Worm (Caenorhabditis elegans) whole organism, young adult: ENCODE measurements around the gene srt-52.
A peak's percentile ranks its signal among the peaks of the same experiment; 100 is the strongest.

ENCODE experiments used
- B0035.1 ChIP-seq: sonication (generic microtip); optimal IDR thresholded peaks from 2 replicates; lab custom pipeline; 2016; ENCODE audit warnings: missing genetic modification characterization, mild to moderate bottlenecking, missing compliant biosample characterization, missing genotype, missing genetic modification reagents
- B0261.1 ChIP-seq: sonication (generic microtip); optimal IDR thresholded peaks from 2 replicates; lab custom pipeline; 2016; ENCODE audit warnings: mild to moderate bottlenecking, missing genetic modification characterization, moderate library complexity, missing compliant biosample characterization
- D2030.7 ChIP-seq: fragments of 200-800 bp; sonication (Bioruptor generic); IDR thresholded peaks from 2 replicates; pipeline ENCODE4 v1.3.6; 2022; ENCODE audit warnings: missing genetic modification reagents, missing genetic modification characterization, missing compliant biosample characterization
- F37B4.10 ChIP-seq: fragments of 200-800 bp; sonication (Bioruptor generic); IDR thresholded peaks from 2 replicates; pipeline ENCODE4 v1.3.6; 2022; ENCODE audit warnings: missing genetic modification characterization, missing compliant biosample characterization
- F39B2.1 ChIP-seq: fragments of 200-800 bp; sonication (Bioruptor generic); IDR thresholded peaks from 2 replicates; pipeline ENCODE4 v1.3.6; 2022; ENCODE audit warnings: missing genetic modification reagents, missing genetic modification characterization, missing compliant biosample characterization
- F57A8.1 ChIP-seq: fragments of 200-800 bp; sonication (Bioruptor generic); optimal IDR thresholded peaks from 2 replicates; lab custom pipeline; 2018; ENCODE audit warnings: mild to moderate bottlenecking, missing genetic modification characterization, moderate library complexity, missing compliant biosample characterization
- F57C9.4 ChIP-seq: sonication (generic microtip); optimal IDR thresholded peaks from 2 replicates; lab custom pipeline; 2017; ENCODE audit warnings: mild to moderate bottlenecking, missing genetic modification characterization, missing compliant biosample characterization
- K12H6.12 ChIP-seq: fragments of 200-800 bp; sonication (Bioruptor generic); optimal IDR thresholded peaks from 2 replicates; lab custom pipeline; 2018; ENCODE audit warnings: mild to moderate bottlenecking, missing genetic modification characterization, missing compliant biosample characterization
- T26A5.8 ChIP-seq: sonication (generic microtip); optimal IDR thresholded peaks from 2 replicates; lab custom pipeline; 2016; ENCODE audit warnings: missing genetic modification characterization, missing compliant biosample characterization
- Y79H2A.3 ChIP-seq: fragments of 200-800 bp; sonication (Bioruptor generic); conservative IDR thresholded peaks from 2 replicates; pipeline ENCODE4 v1.3.6; 2022; ENCODE audit warnings: missing genetic modification reagents, missing genetic modification characterization, missing compliant biosample characterization
- Y95B8A.8 ChIP-seq: fragments of 200-800 bp; sonication (Bioruptor generic); IDR thresholded peaks from 2 replicates; pipeline ENCODE4 v1.3.6; 2022; ENCODE audit warnings: missing genetic modification reagents, missing genetic modification characterization, missing compliant biosample characterization
- akir-1 ChIP-seq: fragments of 200-800 bp; sonication (Bioruptor generic); optimal IDR thresholded peaks from 2 replicates; lab custom pipeline; 2018; ENCODE audit warnings: mild to moderate bottlenecking, missing genetic modification characterization, moderate library complexity, missing compliant biosample characterization
- aptf-3 ChIP-seq: fragments of 200-800 bp; sonication (Bioruptor generic); IDR thresholded peaks from 2 replicates; pipeline ENCODE4 v1.3.6; 2022; ENCODE audit warnings: missing genetic modification characterization, missing compliant biosample characterization
- atf-7 ChIP-seq: sonication (generic microtip); optimal IDR thresholded peaks from 2 replicates; lab custom pipeline; 2017; ENCODE audit warnings: mild to moderate bottlenecking, missing genetic modification characterization, missing compliant biosample characterization
- athp-1 ChIP-seq: sonication (generic microtip); optimal IDR thresholded peaks from 2 replicates; lab custom pipeline; 2017; ENCODE audit warnings: mild to moderate bottlenecking, missing genetic modification characterization, missing compliant biosample characterization
- attf-5 ChIP-seq: fragments of 200-800 bp; sonication (Bioruptor generic); optimal IDR thresholded peaks from 2 replicates; lab custom pipeline; 2018; ENCODE audit warnings: mild to moderate bottlenecking, missing genetic modification characterization, missing compliant biosample characterization
- ccch-3 ChIP-seq: fragments of 200-800 bp; sonication (Bioruptor generic); optimal IDR thresholded peaks from 2 replicates; lab custom pipeline; 2018; ENCODE audit warnings: mild to moderate bottlenecking, missing genetic modification characterization, missing compliant biosample characterization
- cebp-2 ChIP-seq: fragments of 200-800 bp; sonication (Bioruptor generic); IDR thresholded peaks from 2 replicates; pipeline ENCODE4 v1.3.6; 2022; ENCODE audit warnings: missing genetic modification characterization, missing compliant biosample characterization
- ceh-100 ChIP-seq: fragments of 200-800 bp; sonication (Bioruptor generic); IDR thresholded peaks from 2 replicates; pipeline ENCODE4 v1.3.6; 2022; ENCODE audit warnings: missing genetic modification reagents, missing genetic modification characterization, missing compliant biosample characterization
- ceh-40 ChIP-seq: fragments of 200-800 bp; sonication (Bioruptor generic); IDR thresholded peaks from 2 replicates; pipeline ENCODE4 v1.3.6; 2022; ENCODE audit warnings: missing genetic modification characterization, missing compliant biosample characterization
- die-1 ChIP-seq: sonication (generic microtip); optimal IDR thresholded peaks from 2 replicates; lab custom pipeline; 2016; ENCODE audit warnings: missing genotype, mild to moderate bottlenecking, missing genetic modification characterization, missing compliant biosample characterization
- dpff-1 ChIP-seq: sonication (generic microtip); optimal IDR thresholded peaks from 2 replicates; lab custom pipeline; 2017; ENCODE audit warnings: mild to moderate bottlenecking, missing genetic modification characterization, missing compliant biosample characterization
- efl-1 ChIP-seq: fragments of 150-350 bp; optimal IDR thresholded peaks from 2 replicates; lab custom pipeline; 2014; ENCODE audit warnings: missing biosample characterization, missing genetic modification reagents, missing genetic modification characterization
- egl-44 ChIP-seq: fragments of 200-800 bp; sonication (Bioruptor generic); IDR thresholded peaks from 2 replicates; pipeline ENCODE4 v1.3.6; 2022; ENCODE audit warnings: missing genetic modification reagents, missing genetic modification characterization, missing compliant biosample characterization
- fkh-3 ChIP-seq: sonication (generic microtip); optimal IDR thresholded peaks from 2 replicates; lab custom pipeline; 2016; ENCODE audit warnings: mild to moderate bottlenecking, missing genetic modification characterization, missing compliant biosample characterization
- hlh-26 ChIP-seq: fragments of 200-800 bp; sonication (Bioruptor generic); conservative IDR thresholded peaks from 2 replicates; pipeline ENCODE4 v1.3.6; 2022; ENCODE audit warnings: missing genetic modification reagents, missing genetic modification characterization, missing compliant biosample characterization
- hmg-20 ChIP-seq: fragments of 200-800 bp; sonication (Bioruptor generic); IDR thresholded peaks from 2 replicates; pipeline ENCODE4 v1.3.6; 2022; ENCODE audit warnings: missing genetic modification reagents, missing genetic modification characterization, missing compliant biosample characterization
- lin-35 ChIP-seq, 3 experiments: fragments of 150-350 bp in 2 of 3; sonication (generic microtip) in 1 of 3; optimal IDR thresholded peaks; 2 replicates each; lab custom pipeline; 2014 to 2018; ENCODE audit warnings: missing biosample characterization in 3 of 3, missing genetic modification characterization in 3 of 3, missing genetic modification reagents in 3 of 3
- lin-40 ChIP-seq: sonication (generic microtip); optimal IDR thresholded peaks from 2 replicates; lab custom pipeline; 2016; ENCODE audit warnings: missing genetic modification characterization, mild to moderate bottlenecking, missing compliant biosample characterization, missing genotype, missing genetic modification reagents
- lin-54 ChIP-seq: fragments of 200-800 bp; sonication (Bioruptor generic); optimal IDR thresholded peaks from 2 replicates; lab custom pipeline; 2018; ENCODE audit warnings: mild to moderate bottlenecking, missing genetic modification characterization, missing compliant biosample characterization
- lir-1 ChIP-seq: fragments of 200-800 bp; sonication (Bioruptor generic); conservative IDR thresholded peaks from 2 replicates; pipeline ENCODE4 v1.3.6; 2022; ENCODE audit warnings: missing genetic modification reagents, missing genetic modification characterization, missing compliant biosample characterization
- lsy-27 ChIP-seq: sonication (generic microtip); optimal IDR thresholded peaks from 2 replicates; lab custom pipeline; 2017; ENCODE audit warnings: missing genetic modification characterization, mild to moderate bottlenecking, missing compliant biosample characterization, antibody characterized with exemption, missing genotype, borderline replicate concordance; ENCODE audit not compliant: insufficient read depth
- madf-3 ChIP-seq: fragments of 200-800 bp; sonication (Bioruptor generic); IDR thresholded peaks from 2 replicates; pipeline ENCODE4 v1.3.6; 2022; ENCODE audit warnings: missing genetic modification reagents, missing genetic modification characterization, missing compliant biosample characterization
- madf-8 ChIP-seq: fragments of 200-800 bp; sonication (Bioruptor generic); conservative IDR thresholded peaks from 2 replicates; pipeline ENCODE4 v1.3.6; 2022; ENCODE audit warnings: missing genetic modification reagents, missing genetic modification characterization, missing compliant biosample characterization
- mcd-1 ChIP-seq: fragments of 200-800 bp; sonication (Bioruptor generic); IDR thresholded peaks from 2 replicates; pipeline ENCODE4 v1.3.6; 2022; ENCODE audit warnings: missing genetic modification reagents, missing genetic modification characterization, missing compliant biosample characterization
- mes-4 ChIP-seq: sonication (generic microtip); optimal IDR thresholded peaks from 2 replicates; lab custom pipeline; 2016; ENCODE audit warnings: missing genotype, missing genetic modification characterization, missing compliant biosample characterization
- nfya-1 ChIP-seq: sonication (generic microtip); optimal IDR thresholded peaks from 2 replicates; lab custom pipeline; 2017; ENCODE audit warnings: antibody characterized with exemption, missing compliant biosample characterization, missing genetic modification characterization, borderline replicate concordance; ENCODE audit not compliant: insufficient read depth
- nfya-2 ChIP-seq: fragments of 200-800 bp; sonication (Bioruptor generic); IDR thresholded peaks from 2 replicates; pipeline ENCODE4 v1.3.6; 2022; ENCODE audit warnings: missing genetic modification reagents, missing genetic modification characterization, missing compliant biosample characterization
- nfyb-1 ChIP-seq: fragments of 200-800 bp; sonication (Bioruptor generic); IDR thresholded peaks from 2 replicates; pipeline ENCODE4 v1.3.6; 2022; ENCODE audit warnings: missing genetic modification reagents, missing genetic modification characterization, missing compliant biosample characterization
- nhr-120 ChIP-seq: fragments of 200-800 bp; sonication (Bioruptor generic); IDR thresholded peaks from 2 replicates; pipeline ENCODE4 v1.3.6; 2022; ENCODE audit warnings: missing genetic modification characterization, missing compliant biosample characterization
- sdz-38 ChIP-seq: sonication (generic microtip); optimal IDR thresholded peaks from 2 replicates; lab custom pipeline; 2016; ENCODE audit warnings: missing genotype, missing genetic modification characterization, missing compliant biosample characterization
- snpc-1.1 ChIP-seq: sonication (generic microtip); optimal IDR thresholded peaks from 2 replicates; lab custom pipeline; 2017; ENCODE audit warnings: missing genetic modification characterization, mild to moderate bottlenecking, missing compliant biosample characterization, antibody characterized with exemption, moderate library complexity, missing genotype, missing genetic modification reagents; ENCODE audit not compliant: insufficient read depth
- snpc-4 ChIP-seq, 5 experiments: fragments of 150-350 bp in 1 of 5; sonication (generic microtip) in 4 of 5; optimal IDR thresholded peaks; 2 replicates each; lab custom pipeline; 2014 to 2018; ENCODE audit warnings: missing genetic modification characterization in 5 of 5, missing biosample characterization in 3 of 5, antibody characterized with exemption in 2 of 5, mild to moderate bottlenecking in 2 of 5, missing compliant biosample characterization in 2 of 5, missing genotype in 2 of 5, moderate library complexity in 2 of 5, missing genetic modification reagents in 1 of 5
- unc-130 ChIP-seq: sonication (generic microtip); optimal IDR thresholded peaks from 2 replicates; lab custom pipeline; 2016; ENCODE audit warnings: missing genetic modification reagents, missing genetic modification characterization, missing compliant biosample characterization
- zfh-2 ChIP-seq: fragments of 200-800 bp; sonication (Bioruptor generic); conservative IDR thresholded peaks from 2 replicates; pipeline ENCODE4 v1.3.6; 2022; ENCODE audit warnings: missing genetic modification reagents, missing genetic modification characterization, missing compliant biosample characterization
- ztf-25 ChIP-seq: fragments of 200-800 bp; sonication (Bioruptor generic); IDR thresholded peaks from 2 replicates; pipeline ENCODE4 v1.3.6; 2022; ENCODE audit warnings: missing genetic modification reagents, missing genetic modification characterization, missing compliant biosample characterization
- ztf-6 ChIP-seq: fragments of 200-800 bp; sonication (Bioruptor generic); IDR thresholded peaks from 2 replicates; pipeline ENCODE4 v1.3.6; 2022; ENCODE audit warnings: missing genetic modification reagents, missing genetic modification characterization, missing compliant biosample characterization

The srt-52 gene

ce11 chrV:8716-9246, 47.1 kb downstream of the srt-52 start, which contains the start of gene B0348.10 (continued):
- no peak for TF ChIP-seq sdz-38 (tag; lab: Kevin White, UChicago)
- TF ChIP-seq D2030.7 (GFP tag; lab: Robert Waterston, UW): peak; percentile 21; the same call in 1 of the 2 replicates
- TF ChIP-seq nfya-2 (GFP tag; lab: Robert Waterston, UW): no peak
- no peak for TF ChIP-seq Y79H2A.3 (GFP tag; lab: Robert Waterston, UW)
- TF ChIP-seq lin-40 (tag; lab: Kevin White, UChicago): peak; percentile 62
- 0 out of 2 replicates have a peak, but pooled peaks have one; percentile 21 for TF ChIP-seq lir-1 (GFP tag; lab: Robert Waterston, UW)
- no peak for TF ChIP-seq ztf-25 (GFP tag; lab: Robert Waterston, UW)
- TF ChIP-seq ztf-6 (GFP tag; lab: Robert Waterston, UW): no peak
- TF ChIP-seq snpc-4 (GFP tag; optimal IDR thresholded peaks at IDR 0.05; lab: Kevin White, UChicago): peak; percentile 72
- TF ChIP-seq snpc-4 (tag; optimal IDR thresholded peaks at IDR 0.05; lab: Kevin White, UChicago): peak; percentile 27 to 70 (median 54)
- TF ChIP-seq lsy-27: no peak
- no peak for TF ChIP-seq nhr-120 (GFP tag; lab: Robert Waterston, UW)
- no peak for TF ChIP-seq unc-130 (GFP tag; lab: Kevin White, UChicago)
- no peak for TF ChIP-seq F57C9.4 (tag; lab: Kevin White, UChicago)
- TF ChIP-seq fkh-3 (tag; lab: Kevin White, UChicago): no peak
- no peak for TF ChIP-seq T26A5.8 (tag; lab: Kevin White, UChicago)
- TF ChIP-seq Y95B8A.8 (GFP tag; lab: Robert Waterston, UW): no peak
- peak; percentile 99 for TF ChIP-seq zfh-2 (GFP tag; lab: Robert Waterston, UW)
- peak; percentile 55 for TF ChIP-seq athp-1 (tag; lab: Kevin White, UChicago)
- peak; percentile 88 for TF ChIP-seq attf-5 (GFP tag; lab: Kevin White, UChicago)
- TF ChIP-seq ceh-40 (GFP tag; lab: Robert Waterston, UW): no peak
- peak; percentile 8 for TF ChIP-seq efl-1 (GFP tag; lab: Kevin White, UChicago)
- no peak for TF ChIP-seq B0035.1 (tag; lab: Kevin White, UChicago)
- peak; percentile 52 for TF ChIP-seq atf-7 (tag; lab: Kevin White, UChicago)
- TF ChIP-seq snpc-1.1: no peak
- TF ChIP-seq cebp-2 (GFP tag; lab: Robert Waterston, UW): no peak
- peak; percentile 9 for TF ChIP-seq die-1 (tag; lab: Kevin White, UChicago)
- no peak for TF ChIP-seq dpff-1 (tag; lab: Kevin White, UChicago)
- TF ChIP-seq mcd-1 (GFP tag; lab: Robert Waterston, UW): peak; percentile 69
- peak; percentile 18 for TF ChIP-seq F57A8.1 (GFP tag; lab: Kevin White, UChicago)
- no peak for TF ChIP-seq mes-4 (tag; lab: Kevin White, UChicago)
- TF ChIP-seq lin-54 (GFP tag; lab: Kevin White, UChicago): peak; percentile 31
- peak in 2 of 3 experiments; percentile 14 to 61 for TF ChIP-seq lin-35 (GFP tag; optimal IDR thresholded peaks at IDR 0.05; lab: Kevin White, UChicago)
- no peak for TF ChIP-seq ceh-100
- TF ChIP-seq nfya-1 (tag; lab: Kevin White, UChicago): no peak
- 0 out of 2 replicates have a peak, but pooled peaks have one; percentile 64 for TF ChIP-seq F37B4.10 (GFP tag; lab: Robert Waterston, UW)
- TF ChIP-seq madf-8 (GFP tag; lab: Robert Waterston, UW): no peak
- TF ChIP-seq ccch-3 (GFP tag; lab: Kevin White, UChicago): no peak
- peak; percentile 1 for TF ChIP-seq B0261.1 (tag; lab: Kevin White, UChicago)
- no peak for TF ChIP-seq aptf-3
- no peak for TF ChIP-seq madf-3 (GFP tag; lab: Robert Waterston, UW)
- peak; percentile 59 for TF ChIP-seq egl-44 (GFP tag; lab: Robert Waterston, UW)
- TF ChIP-seq K12H6.12: peak; percentile 93
- TF ChIP-seq nfyb-1 (GFP tag; lab: Robert Waterston, UW): 0 out of 2 replicates have a peak, but pooled peaks have one; percentile 68
- no peak for TF ChIP-seq hlh-26 (GFP tag; lab: Robert Waterston, UW)
- no peak for TF ChIP-seq F39B2.1 (GFP tag; lab: Robert Waterston, UW)
- TF ChIP-seq hmg-20: no peak
- TF ChIP-seq akir-1: no peak
